Fruit fly (Drosophila melanogaster) ovary, adult (tissue): ENCODE results near the gene mtd.

Source experiments
- CG17801 ChIP-seq: fragments of 200-800 bp; optimal IDR thresholded peaks from 2 replicates; lab custom pipeline; 2019; ENCODE audit warnings: missing biosample characterization, mild to moderate bottlenecking, missing genetic modification characterization, moderate library complexity; ENCODE audit not compliant: partially characterized antibody

mtd gene

DNA sequence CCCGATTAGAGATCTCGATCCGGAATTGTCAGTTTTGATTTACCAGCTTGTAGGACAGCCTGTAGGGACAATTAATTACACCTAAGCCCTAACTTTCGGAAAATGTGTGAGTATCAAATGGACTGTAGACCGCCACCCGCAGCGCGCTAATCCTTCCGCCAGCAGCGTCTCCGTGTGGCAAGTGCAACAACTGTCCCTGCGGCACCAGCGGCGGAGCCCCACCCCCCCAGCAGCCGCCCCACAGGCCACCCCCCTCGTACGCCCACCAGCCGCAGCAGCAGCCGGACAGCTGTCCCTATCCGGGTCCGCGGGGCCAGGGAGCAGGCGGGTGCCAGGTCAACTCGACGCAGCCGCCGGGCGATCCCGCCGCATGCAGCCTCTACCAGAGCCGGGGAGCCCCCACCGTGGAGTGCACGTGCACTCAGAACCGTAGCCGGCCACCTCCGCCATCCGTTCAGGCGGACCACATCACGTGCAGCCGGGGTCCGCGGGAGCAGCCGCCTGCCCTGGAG is 19.3 kb upstream of the mtd start, which contains the start of the genes CG31542 and CG34277:
Gene CG31542 (plus strand): TSS at position 51 of the 512 bp plus-strand sequence.
Gene CG34277 (plus strand): TSS at position 51 of the 512 bp plus-strand sequence.
- TF ChIP-seq CG17801 (GFP tag; lab: Kevin White, UChicago): no peak

DNA sequence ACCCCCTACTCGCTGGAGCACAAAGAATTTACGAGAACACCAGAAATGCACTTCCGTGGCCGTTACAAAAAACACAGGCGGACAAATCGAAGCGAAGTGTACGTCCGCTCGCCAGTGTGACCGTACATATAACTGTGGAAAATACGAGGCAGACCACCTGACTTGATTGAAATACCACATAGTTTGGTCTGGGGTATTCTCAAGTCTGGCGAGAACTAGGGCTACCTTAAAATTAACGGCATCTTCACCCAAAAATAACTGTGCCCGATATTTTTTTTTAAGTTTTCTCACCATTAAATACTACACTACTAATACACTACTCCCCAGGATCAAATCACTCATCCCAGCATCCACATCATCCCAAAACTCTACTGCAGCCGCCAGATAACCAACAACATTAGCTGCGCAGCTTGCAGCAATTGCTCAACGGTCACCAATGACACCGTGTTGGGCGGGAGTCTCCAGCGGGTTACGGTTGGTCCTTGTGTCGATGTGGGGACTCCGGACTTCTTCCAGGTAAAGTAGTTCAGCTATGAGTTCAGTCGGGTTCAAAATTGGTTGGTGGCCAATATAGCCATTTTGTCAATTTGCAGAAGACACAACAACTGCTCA is 18.0 kb upstream of the mtd start, which contains the start of gene Cerk:
Gene Cerk (minus strand): TSS at position 137 of the 612 bp plus-strand sequence.
- peak; percentile 22 for TF ChIP-seq CG17801 (GFP tag; lab: Kevin White, UChicago)

DNA sequence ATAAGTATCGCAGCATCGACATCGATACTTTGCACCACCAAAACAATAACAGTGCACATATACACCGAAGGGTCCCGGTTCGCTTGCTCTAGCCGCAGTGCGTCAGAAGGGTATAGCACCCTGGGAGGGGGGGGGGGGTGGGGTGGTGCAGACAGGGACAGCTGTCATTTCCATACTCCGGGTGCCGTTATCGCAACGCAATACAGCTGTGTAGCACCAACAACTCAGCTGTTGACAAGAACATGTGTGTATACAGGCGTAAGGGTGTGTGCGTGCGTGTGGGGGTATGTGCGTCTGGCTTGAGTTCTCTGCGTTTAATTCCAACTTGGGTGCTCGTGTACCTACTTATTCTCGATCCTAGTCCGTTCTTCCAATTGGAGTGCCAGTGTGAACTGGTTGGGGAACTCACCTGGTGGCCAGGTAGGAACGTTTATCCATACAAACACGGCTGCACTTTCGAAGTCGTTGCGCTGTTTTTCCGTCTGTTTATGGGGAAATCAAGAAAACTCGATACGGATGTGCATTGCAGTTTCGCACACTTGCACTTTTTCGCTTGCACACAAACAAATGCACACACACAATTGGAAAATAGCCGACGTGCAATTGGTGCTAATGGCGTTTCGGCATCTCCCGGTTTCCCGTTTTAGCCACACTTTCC is 17.4 kb upstream of the mtd start:
- no peak for TF ChIP-seq CG17801 (GFP tag; lab: Kevin White, UChicago)

DNA sequence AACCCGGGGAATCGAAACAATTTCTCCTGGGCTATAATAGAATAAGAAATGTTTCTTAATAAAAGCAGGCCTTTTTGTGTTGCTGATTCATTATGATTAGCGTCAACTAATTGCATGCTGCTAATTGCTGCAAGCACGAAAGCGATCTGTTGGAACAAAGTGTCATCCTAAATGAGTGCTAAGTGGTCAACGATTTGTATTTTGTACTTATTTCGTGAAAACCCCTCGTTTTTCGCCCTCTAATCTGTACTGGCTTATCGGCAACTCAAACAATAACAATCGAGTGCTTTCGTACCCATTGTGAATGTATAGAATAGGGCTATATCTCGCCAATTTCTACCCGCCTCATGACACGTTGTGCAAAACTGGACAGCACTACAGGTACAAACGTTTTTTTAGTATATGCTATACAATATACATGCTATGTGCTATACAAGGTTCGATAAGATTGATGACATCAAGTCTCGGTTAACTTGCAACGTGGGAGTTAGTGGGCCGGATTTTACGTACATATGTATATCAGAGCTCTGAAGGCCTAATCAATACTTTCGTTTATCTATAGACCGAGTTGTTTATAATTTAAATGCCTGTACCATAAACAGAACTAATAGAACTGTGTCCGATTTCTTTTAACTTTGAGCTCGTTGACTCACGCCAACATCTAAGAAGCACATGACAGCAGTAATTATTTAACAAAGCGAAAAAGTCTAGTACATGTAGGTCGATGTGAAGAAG is 14.5 kb upstream of the mtd start:
- no peak for TF ChIP-seq CG17801 (GFP tag; lab: Kevin White, UChicago)

DNA sequence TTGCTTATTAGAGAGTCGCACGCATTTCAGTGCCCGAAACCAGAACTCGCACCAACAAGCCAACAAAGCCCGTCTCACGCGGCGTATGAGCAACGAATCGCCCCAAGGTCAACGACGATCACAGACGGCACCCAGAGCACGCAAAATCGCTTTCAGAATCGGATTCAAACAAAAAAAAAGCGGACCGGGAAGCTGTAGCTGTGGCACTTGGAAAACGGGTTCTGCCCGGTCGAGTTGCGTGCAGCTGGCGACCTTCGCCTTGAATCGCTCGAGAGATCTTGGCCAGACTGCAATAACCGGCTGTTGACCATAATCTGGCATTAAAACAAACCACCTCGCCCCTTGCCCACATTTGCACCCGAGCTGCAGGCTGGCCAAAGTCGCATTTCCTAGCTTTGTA is 13.2 kb upstream of the mtd start:
- TF ChIP-seq CG17801 (GFP tag; lab: Kevin White, UChicago): no peak

DNA sequence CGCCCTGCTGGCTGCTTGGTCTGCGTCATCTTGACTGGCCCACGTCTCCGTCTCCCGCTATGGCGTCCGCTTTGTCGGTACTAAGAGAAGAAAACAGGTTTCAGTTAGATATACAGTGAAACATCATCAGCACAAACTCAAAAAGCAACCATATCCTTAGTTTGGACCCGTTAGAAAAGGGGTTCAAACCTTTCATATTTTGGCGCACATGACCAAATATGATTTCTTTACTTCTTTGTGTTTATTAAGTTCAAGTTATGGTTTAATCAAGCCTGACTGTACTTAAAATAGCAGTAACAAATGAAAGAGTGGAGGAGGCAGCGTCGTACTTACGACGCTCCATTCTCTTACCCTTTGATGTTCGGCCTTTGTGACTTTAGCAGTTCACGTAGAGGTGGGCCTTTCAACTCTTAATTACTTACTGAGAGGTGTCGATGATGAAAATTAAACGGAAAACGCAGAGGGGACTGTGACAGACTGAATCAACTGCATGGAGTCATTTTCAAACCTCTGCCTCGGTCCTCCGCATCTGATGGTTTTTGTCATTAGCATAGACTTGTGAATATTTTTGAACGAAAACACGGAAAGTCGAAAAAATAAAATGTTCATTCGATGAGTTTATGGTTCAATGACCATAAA is 11.6 kb upstream of the mtd start:
- no peak for TF ChIP-seq CG17801 (GFP tag; lab: Kevin White, UChicago)

DNA sequence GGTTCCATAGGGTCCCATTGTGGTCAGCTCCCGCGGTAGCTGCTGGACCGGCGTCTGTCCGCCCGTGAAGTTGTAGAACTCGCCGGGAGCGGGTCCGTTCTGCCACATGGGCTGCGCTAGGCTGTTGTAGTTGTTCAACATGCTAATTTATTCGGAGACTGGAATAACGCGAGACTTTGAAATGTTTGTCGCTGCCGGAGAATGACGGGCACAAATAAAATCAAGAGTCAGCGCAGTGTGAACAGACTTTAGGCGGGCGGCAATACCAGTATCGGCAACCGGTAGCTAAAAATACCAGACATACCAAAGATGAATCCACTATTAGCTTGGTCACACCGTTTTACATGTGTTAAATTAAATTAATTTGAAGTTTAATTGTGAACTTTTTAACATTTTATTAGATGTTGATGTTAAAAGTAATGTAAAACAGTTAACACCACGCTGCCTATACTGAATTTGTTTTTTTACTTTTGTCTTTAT is 7.7 kb upstream of the mtd start, which contains the start of gene Prosbeta7:
Gene Prosbeta7 (minus strand): TSS at position 430 of the 480 bp plus-strand sequence.
- peak; percentile 68 for TF ChIP-seq CG17801 (GFP tag; lab: Kevin White, UChicago)

DNA sequence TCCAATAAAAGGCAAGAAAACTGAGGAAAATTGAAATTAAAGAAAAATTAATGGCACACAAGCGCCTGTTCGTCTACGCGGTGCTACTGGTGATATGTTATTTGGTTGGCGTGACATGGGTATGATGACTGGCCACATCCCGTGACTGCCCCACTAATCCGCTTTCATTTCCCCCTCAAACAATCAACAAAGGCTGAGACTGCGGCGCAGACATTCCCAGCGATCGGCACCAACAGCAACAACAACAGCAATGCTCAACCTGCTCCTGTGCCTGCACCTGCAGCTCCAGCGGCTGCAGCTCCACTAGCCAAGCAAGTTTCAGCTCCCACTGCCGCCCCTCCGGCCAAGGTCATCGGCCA is 4.9 kb upstream of the mtd start:
- no peak for TF ChIP-seq CG17801 (GFP tag; lab: Kevin White, UChicago)

DNA sequence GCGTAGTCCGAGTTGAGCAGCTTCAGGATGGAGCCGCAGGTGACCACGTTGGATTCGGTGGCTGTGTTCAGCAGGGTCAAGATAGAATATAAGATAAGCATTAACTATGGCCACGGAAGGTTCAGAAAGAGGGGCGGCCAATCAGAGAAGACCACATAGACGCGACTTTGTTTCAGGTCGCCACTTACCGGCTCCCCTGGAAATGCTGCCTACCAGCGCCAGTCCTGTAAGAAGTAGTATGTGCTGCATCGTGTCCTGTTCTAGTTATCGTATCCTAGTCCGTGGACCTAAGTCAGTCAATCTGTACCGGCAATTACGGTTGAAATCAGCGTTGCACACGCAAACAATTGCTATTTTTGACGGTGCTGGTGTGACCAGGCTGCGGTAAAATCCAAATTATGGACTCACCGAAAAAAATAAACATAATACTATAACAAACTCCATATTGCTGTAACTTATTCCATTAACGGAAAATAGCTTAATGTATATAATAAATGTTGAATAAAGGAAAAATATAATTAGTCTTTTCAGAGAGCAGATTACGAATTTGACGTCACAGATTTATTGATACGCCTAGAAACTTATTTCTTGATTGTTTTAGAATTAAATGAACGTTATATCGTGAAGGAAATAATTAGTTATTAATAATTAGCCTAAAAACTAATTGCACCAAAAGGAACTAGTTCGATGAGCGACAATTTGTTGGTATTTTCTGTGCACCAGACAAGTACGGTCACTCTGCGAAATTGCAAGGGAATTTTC is 4.3 kb upstream of the mtd start, which contains the start of the genes CG11999 and CG1161:
Gene CG11999 (minus strand): TSS at position 375 of the 762 bp plus-strand sequence.
Gene CG1161 (plus strand): TSS at position 720 of the 762 bp plus-strand sequence.
- no peak for TF ChIP-seq CG17801 (GFP tag; lab: Kevin White, UChicago)

DNA sequence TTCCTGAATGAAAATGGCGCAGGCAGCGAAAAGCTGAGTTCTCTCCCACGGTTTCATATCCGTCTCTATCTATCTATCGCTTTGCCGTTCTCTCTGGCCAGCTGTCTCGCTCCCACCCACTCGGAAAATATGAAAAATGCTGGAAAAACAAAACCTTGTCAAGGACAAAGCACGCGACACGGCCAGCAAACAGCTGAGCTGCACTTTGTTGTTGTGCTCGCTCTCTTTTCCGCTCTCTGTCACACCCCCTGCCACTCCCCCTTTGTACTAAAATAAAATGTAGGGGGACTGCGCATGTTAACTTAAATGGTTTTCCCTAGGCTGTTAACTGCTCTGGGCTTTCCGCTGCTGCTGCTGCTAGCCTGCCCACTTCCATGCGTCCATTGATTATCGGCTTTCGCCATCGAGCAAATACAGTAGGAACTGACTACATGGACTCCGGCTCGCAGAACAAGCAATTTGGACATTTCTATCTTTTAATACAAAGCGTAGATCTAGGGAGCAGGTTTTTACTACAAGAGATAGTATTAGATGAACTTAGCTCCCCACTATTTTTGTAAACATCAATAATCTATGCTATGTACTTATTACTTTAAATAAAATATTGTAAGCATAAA is 3.4 kb downstream of the mtd start:
- no peak for TF ChIP-seq CG17801 (GFP tag; lab: Kevin White, UChicago)

DNA sequence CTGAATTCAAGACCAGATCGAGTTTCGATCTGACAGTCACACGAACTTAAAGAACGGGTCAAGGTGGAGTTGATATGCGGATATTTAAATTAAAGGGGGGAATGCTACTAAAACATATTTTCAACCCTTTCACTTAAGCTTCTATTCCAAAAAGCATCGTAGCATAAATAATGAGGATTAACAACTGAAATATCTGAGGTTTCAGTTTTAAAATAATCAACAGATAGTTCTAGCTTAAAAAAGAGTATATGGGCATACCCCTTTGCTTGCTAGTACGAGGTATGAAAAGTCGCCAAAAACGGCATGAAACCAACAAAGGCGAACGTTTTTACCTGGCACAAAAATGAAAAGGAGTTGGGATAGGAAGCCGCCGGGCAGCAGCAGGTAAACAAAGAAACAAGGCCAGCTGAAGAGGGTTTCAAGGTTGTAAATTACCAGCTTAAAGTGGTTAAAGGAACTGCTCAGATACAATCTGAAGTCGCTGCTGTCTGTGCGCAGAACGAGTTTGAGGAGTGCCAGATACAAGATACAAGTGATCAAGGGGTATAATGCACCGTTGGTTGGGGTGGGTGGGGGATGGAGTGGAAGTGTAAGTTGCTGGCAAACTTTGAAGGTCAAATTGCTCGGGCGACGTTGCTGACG is 18.4 kb downstream of the mtd start:
- no peak for TF ChIP-seq CG17801 (GFP tag; lab: Kevin White, UChicago)

DNA sequence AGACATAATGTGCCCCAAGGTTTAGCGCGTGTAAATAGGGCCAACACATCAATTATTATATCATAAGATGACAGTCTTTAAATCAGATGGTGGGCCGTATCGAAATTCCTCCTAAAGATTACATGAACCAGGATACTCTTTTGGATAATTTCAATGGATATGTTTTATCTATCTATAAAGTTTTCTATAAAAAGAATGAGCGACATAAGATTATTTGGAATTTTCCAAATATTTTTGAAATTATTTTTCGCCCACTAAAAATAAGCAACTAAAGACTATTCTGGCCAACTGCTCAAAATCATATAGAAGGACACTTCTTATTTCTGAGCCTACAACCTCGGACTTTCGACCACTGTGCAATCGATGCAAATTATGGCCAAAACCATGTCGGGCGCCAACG is 19.9 kb downstream of the mtd start:
- TF ChIP-seq CG17801 (GFP tag; lab: Kevin White, UChicago): no peak

DNA sequence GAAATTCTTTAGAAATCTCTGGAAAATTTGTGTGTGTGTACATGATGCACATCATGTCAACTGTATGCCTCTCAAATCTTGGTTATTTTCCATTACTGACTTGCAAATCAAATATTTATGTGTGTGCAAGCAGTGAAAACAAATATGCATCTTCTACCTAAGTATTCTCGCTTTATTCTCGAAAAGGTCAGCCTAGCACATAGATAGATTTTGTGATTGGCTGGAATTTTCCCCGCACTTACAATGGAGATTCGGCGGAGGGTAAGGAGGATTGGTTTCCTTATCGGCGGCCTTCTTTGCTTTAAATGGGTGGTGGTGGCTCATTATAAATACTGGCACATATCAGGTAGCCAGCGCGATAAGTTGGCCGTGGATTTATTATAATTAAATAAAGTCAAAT is 22.3 kb downstream of the mtd start:
- no peak for TF ChIP-seq CG17801 (GFP tag; lab: Kevin White, UChicago)
